Worm (Caenorhabditis elegans) whole organism, L1 larva: ENCODE results near the gene F46B6.2.

ENCODE experiments used
- irx-1 ChIP-seq: sonication (generic microtip); optimal IDR thresholded peaks from 2 replicates; lab custom pipeline; 2016; ENCODE audit warnings: missing genetic modification characterization, missing compliant biosample characterization
- lin-39 ChIP-seq: fragments of 150-350 bp; optimal IDR thresholded peaks from 2 replicates; lab custom pipeline; 2014; ENCODE audit warnings: missing biosample characterization, missing genetic modification reagents, missing genetic modification characterization
- ztf-11 ChIP-seq, 2 experiments: sonication (generic microtip); optimal IDR thresholded peaks; 2 replicates each; lab custom pipeline; 2016 to 2017; ENCODE audit warnings: missing genetic modification characterization in 2 of 2, missing biosample characterization in 1 of 2, missing compliant biosample characterization in 1 of 2

DNA sequence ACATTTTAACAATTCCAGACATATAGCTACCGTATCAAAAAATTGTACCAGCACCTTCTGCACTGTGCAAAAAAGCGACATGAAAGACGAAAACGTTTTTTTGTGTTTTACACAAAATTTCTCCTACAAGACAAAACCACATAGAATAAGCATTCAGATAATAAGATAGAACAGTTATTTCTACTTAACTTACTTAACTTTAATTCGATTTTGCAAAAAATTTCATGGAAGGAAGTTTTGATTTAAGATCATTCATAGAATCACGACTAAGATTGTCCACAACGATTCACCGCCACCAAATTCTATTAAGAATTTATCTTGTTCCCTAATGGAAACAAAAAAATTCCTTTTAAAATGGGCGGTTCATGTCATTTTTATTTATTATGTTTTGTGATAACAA, 8.3 kb upstream of the F46B6.2 start:
- no peak for TF ChIP-seq ztf-11 (tag; optimal IDR thresholded peaks at IDR 0.05; lab: Kevin White, UChicago)
- TF ChIP-seq lin-39 (tag; lab: Kevin White, UChicago), result no peak
- TF ChIP-seq irx-1 (tag; lab: Kevin White, UChicago), result no peak
